Fruit fly (Drosophila melanogaster) whole organism, prepupa: ENCODE results near the gene MED14.

ENCODE experiments used
- CG32006 ChIP-seq: fragments of 200-800 bp; sonication (Bioruptor generic); optimal IDR thresholded peaks from 3 replicates; lab custom pipeline; 2017; ENCODE audit warnings: missing biosample characterization, mild to moderate bottlenecking, missing genetic modification characterization
- CG6792 ChIP-seq: fragments of 200-800 bp; sonication (Bioruptor generic); optimal IDR thresholded peaks from 3 replicates; lab custom pipeline; 2016; ENCODE audit warnings: missing biosample characterization, missing genetic modification characterization
- Hr39 ChIP-seq: fragments of 200-800 bp; sonication (Bioruptor generic); optimal IDR thresholded peaks from 2 replicates; lab custom pipeline; 2016; ENCODE audit warnings: missing biosample characterization, missing genetic modification characterization
- Sox14 ChIP-seq: fragments of 200-800 bp; sonication (Bioruptor generic); optimal IDR thresholded peaks from 3 replicates; lab custom pipeline; 2016; ENCODE audit warnings: missing biosample characterization, missing genetic modification characterization
- cyc ChIP-seq: fragments of 200-800 bp; sonication (Bioruptor generic); optimal IDR thresholded peaks from 3 replicates; lab custom pipeline; 2016; ENCODE audit warnings: missing biosample characterization, missing genetic modification characterization

DNA sequence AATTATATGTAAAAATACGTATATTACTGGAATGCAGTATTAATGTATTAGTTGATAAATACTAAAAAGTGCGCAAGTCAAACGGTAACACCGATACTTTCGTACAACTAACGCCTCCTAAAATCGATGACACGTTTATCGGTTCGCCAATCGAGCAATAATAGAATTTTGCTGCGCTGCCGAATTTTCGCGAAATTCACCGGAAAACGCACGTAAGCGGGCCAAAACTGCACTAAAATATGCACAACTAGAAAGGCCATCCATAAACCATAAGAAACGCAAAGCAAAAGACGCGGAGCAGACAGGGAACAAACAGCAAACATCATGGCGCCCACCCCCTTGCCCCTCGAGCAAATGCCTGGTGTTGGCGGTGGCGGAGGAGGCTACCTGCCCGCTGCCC, at the start of gene MED14:
- no peak for TF ChIP-seq CG6792 (GFP tag; lab: Kevin White, UChicago)
- TF ChIP-seq Sox14 (GFP tag; lab: Kevin White, UChicago) = no peak
- TF ChIP-seq Hr39 (GFP tag; lab: Kevin White, UChicago) = no peak
- TF ChIP-seq cyc (GFP tag; lab: Kevin White, UChicago) = no peak
- TF ChIP-seq CG32006 = no peak
